Fruit fly (Drosophila melanogaster) whole organism, embryonic: ENCODE results near the gene CG43293.

Experiments
- ATbp ChIP-seq: fragments of 200-800 bp; sonication (Bioruptor generic); optimal IDR thresholded peaks from 2 replicates; lab custom pipeline; 2017; ENCODE audit warnings: missing biosample characterization, mild to moderate bottlenecking, missing genetic modification characterization, missing genetic modification reagents
- CG10543 ChIP-seq: fragments of 200-800 bp; sonication (Bioruptor generic); optimal IDR thresholded peaks from 3 replicates; lab custom pipeline; 2017; ENCODE audit warnings: missing biosample characterization, mild to moderate bottlenecking, missing genetic modification characterization, moderate library complexity
- CG11560 ChIP-seq: fragments of 200-800 bp; sonication (Bioruptor generic); IDR thresholded peaks from 3 replicates; pipeline ENCODE4 v1.3.6; 2022; ENCODE audit warnings: missing biosample characterization, missing genetic modification characterization
- CG12155 ChIP-seq: fragments of 200-800 bp; sonication (Bioruptor generic); optimal IDR thresholded peaks from 3 replicates; lab custom pipeline; 2016; ENCODE audit warnings: missing biosample characterization, missing genetic modification characterization
- CG14014 ChIP-seq: fragments of 200-800 bp; sonication (Bioruptor generic); IDR thresholded peaks from 2 replicates; pipeline ENCODE4 v1.3.6; 2022; ENCODE audit warnings: missing biosample characterization, missing genetic modification characterization
- CG14667 ChIP-seq: fragments of 200-800 bp; sonication (Bioruptor generic); IDR thresholded peaks from 2 replicates; pipeline ENCODE4 v1.3.6; 2022; ENCODE audit warnings: missing biosample characterization, missing genetic modification characterization
- CG17385 ChIP-seq: fragments of 200-800 bp; sonication (Bioruptor generic); optimal IDR thresholded peaks from 3 replicates; lab custom pipeline; 2018; ENCODE audit warnings: missing biosample characterization, mild to moderate bottlenecking, missing genetic modification characterization
- CG17912 ChIP-seq: fragments of 200-800 bp; sonication (Bioruptor generic); optimal IDR thresholded peaks from 2 replicates; lab custom pipeline; 2018; ENCODE audit warnings: missing biosample characterization, mild to moderate bottlenecking, missing genetic modification characterization
- CG2129 ChIP-seq: fragments of 200-800 bp; sonication (Bioruptor generic); IDR thresholded peaks from 2 replicates; pipeline ENCODE4 v1.3.6; 2022; ENCODE audit warnings: missing biosample characterization, missing genetic modification characterization; ENCODE audit not compliant: partially characterized antibody
- CG30431 ChIP-seq: fragments of 200-800 bp; sonication (Bioruptor generic); optimal IDR thresholded peaks from 2 replicates; lab custom pipeline; 2017; ENCODE audit warnings: missing biosample characterization, missing genetic modification characterization
- CG34376 ChIP-seq: fragments of 200-800 bp; sonication (Bioruptor generic); optimal IDR thresholded peaks from 2 replicates; lab custom pipeline; 2018; ENCODE audit warnings: missing biosample characterization, mild to moderate bottlenecking, missing genetic modification characterization
- CG4360 ChIP-seq: fragments of 200-800 bp; sonication (Bioruptor generic); IDR thresholded peaks from 2 replicates; pipeline ENCODE4 v1.3.6; 2022; ENCODE audit warnings: missing biosample characterization, missing genetic modification characterization
- CG4854 ChIP-seq: fragments of 200-800 bp; sonication (Bioruptor generic); optimal IDR thresholded peaks from 2 replicates; lab custom pipeline; 2016; ENCODE audit warnings: missing biosample characterization, missing genetic modification characterization, inconsistent platforms
- CG6791 ChIP-seq: fragments of 200-800 bp; sonication (Bioruptor generic); IDR thresholded peaks from 3 replicates; pipeline ENCODE4 v1.3.6; 2022; ENCODE audit warnings: missing biosample characterization, missing genetic modification characterization; ENCODE audit not compliant: partially characterized antibody
- CG7839 ChIP-seq: fragments of 200-800 bp; sonication (Bioruptor generic); optimal IDR thresholded peaks from 3 replicates; lab custom pipeline; 2018; ENCODE audit warnings: missing biosample characterization, mild to moderate bottlenecking, missing genetic modification characterization, moderate library complexity
- CG7963 ChIP-seq: fragments of 200-800 bp; sonication (Bioruptor generic); IDR thresholded peaks from 3 replicates; pipeline ENCODE4 v1.3.6; 2022; ENCODE audit warnings: missing biosample characterization, missing genetic modification characterization; ENCODE audit not compliant: partially characterized antibody
- CkIIα-i1 ChIP-seq: fragments of 200-800 bp; sonication (Bioruptor generic); IDR thresholded peaks from 2 replicates; pipeline ENCODE4 v1.3.6; 2022; ENCODE audit warnings: missing biosample characterization, missing genetic modification characterization
- Deaf1 ChIP-seq: fragments of 200-800 bp; optimal IDR thresholded peaks from 3 replicates; lab custom pipeline; 2019; ENCODE audit warnings: missing biosample characterization, mild to moderate bottlenecking, missing genetic modification characterization, moderate library complexity
- Dfd ChIP-seq, 2 experiments: fragments of >200 bp; optimal IDR thresholded peaks; 2 replicates each; lab custom pipeline; 2017; ENCODE audit warnings: missing biosample characterization in 2 of 2, missing genetic modification characterization in 2 of 2
- Fer1 ChIP-seq: fragments of 200-800 bp; sonication (Bioruptor generic); optimal IDR thresholded peaks from 2 replicates; lab custom pipeline; 2017; ENCODE audit warnings: missing biosample characterization, mild to moderate bottlenecking, missing genetic modification characterization
- HHEX ChIP-seq: fragments of 200-800 bp; sonication (Bioruptor generic); optimal IDR thresholded peaks from 3 replicates; lab custom pipeline; 2017; ENCODE audit warnings: missing biosample characterization, mild to moderate bottlenecking, missing genetic modification characterization, missing genetic modification reagents
- HLHmδ ChIP-seq: fragments of 200-800 bp; sonication (Bioruptor generic); optimal IDR thresholded peaks from 2 replicates; lab custom pipeline; 2018; ENCODE audit warnings: missing biosample characterization, mild to moderate bottlenecking, missing genetic modification characterization, moderate library complexity
- HmgD ChIP-seq: fragments of 200-800 bp; sonication (Bioruptor generic); optimal IDR thresholded peaks from 3 replicates; lab custom pipeline; 2016; ENCODE audit warnings: missing biosample characterization, missing genetic modification characterization
- Hr78 ChIP-seq, 2 experiments: fragments of 200-800 bp in 1 of 2; fragments of >200 bp in 1 of 2; sonication (Bioruptor generic) in 1 of 2; optimal IDR thresholded peaks; 2 replicates each; lab custom pipeline; 2017 to 2019; ENCODE audit warnings: missing biosample characterization in 2 of 2, missing genetic modification characterization in 2 of 2, mild to moderate bottlenecking in 1 of 2, moderate library complexity in 1 of 2
- Kr ChIP-seq: fragments of 200-800 bp; sonication (Bioruptor generic); optimal IDR thresholded peaks from 2 replicates; lab custom pipeline; 2017; ENCODE audit warnings: missing biosample characterization, mild to moderate bottlenecking, missing genetic modification characterization
- Lpt ChIP-seq: fragments of >200 bp; optimal IDR thresholded peaks from 2 replicates; lab custom pipeline; 2018; ENCODE audit warnings: missing biosample characterization, missing genetic modification characterization
- Rfx ChIP-seq: fragments of 200-800 bp; sonication (Bioruptor generic); IDR thresholded peaks from 2 replicates; pipeline ENCODE4 v1.3.6; 2022; ENCODE audit warnings: missing biosample characterization, missing genetic modification characterization
- Side ChIP-seq: fragments of 200-800 bp; sonication (Bioruptor generic); optimal IDR thresholded peaks from 2 replicates; lab custom pipeline; 2016; ENCODE audit warnings: missing biosample characterization, missing genetic modification characterization
- Trl ChIP-seq, 3 experiments: fragments of >200 bp in 2 of 3; fragments of 200-800 bp in 1 of 3; sonication (Bioruptor generic) in 1 of 3; optimal IDR thresholded peaks; 2 replicates in 1 of 3; 3 replicates in 2 of 3; lab custom pipeline; 2016 to 2017; ENCODE audit warnings: missing biosample characterization in 1 of 3, missing genetic modification characterization in 1 of 3
- abd-A ChIP-seq: fragments of 200-800 bp; sonication (Bioruptor generic); optimal IDR thresholded peaks from 3 replicates; lab custom pipeline; 2019; ENCODE audit warnings: missing biosample characterization, mild to moderate bottlenecking, missing genetic modification characterization, moderate library complexity
- cato ChIP-seq: fragments of 200-800 bp; sonication (Bioruptor generic); optimal IDR thresholded peaks from 2 replicates; lab custom pipeline; 2016; ENCODE audit warnings: missing biosample characterization, missing genetic modification characterization, borderline replicate concordance
- cg ChIP-seq: fragments of 200-800 bp; sonication (Bioruptor generic); optimal IDR thresholded peaks from 3 replicates; lab custom pipeline; 2019; ENCODE audit warnings: missing biosample characterization, mild to moderate bottlenecking, missing genetic modification characterization, moderate library complexity
- chinmo ChIP-seq: fragments of 200-800 bp; sonication (Bioruptor generic); IDR thresholded peaks from 4 replicates; pipeline ENCODE4 v1.3.6; 2022; ENCODE audit warnings: missing biosample characterization, missing genetic modification characterization; ENCODE audit not compliant: partially characterized antibody
- cwo ChIP-seq: fragments of 200-800 bp; sonication (Bioruptor generic); optimal IDR thresholded peaks from 3 replicates; lab custom pipeline; 2017; ENCODE audit warnings: missing biosample characterization, missing genetic modification characterization, mild to moderate bottlenecking, moderate library complexity, missing genetic modification reagents
- dan ChIP-seq: fragments of 200-800 bp; sonication (Bioruptor generic); IDR thresholded peaks from 2 replicates; pipeline ENCODE4 v1.3.6; 2022; ENCODE audit warnings: missing biosample characterization, missing genetic modification characterization
- dmrt11E ChIP-seq: fragments of 200-800 bp; sonication (Bioruptor generic); optimal IDR thresholded peaks from 3 replicates; lab custom pipeline; 2018; ENCODE audit warnings: missing biosample characterization, mild to moderate bottlenecking, missing genetic modification characterization, moderate library complexity
- dysf ChIP-seq: fragments of 200-800 bp; sonication (Bioruptor generic); IDR thresholded peaks from 3 replicates; pipeline ENCODE4 v1.3.6; 2022; ENCODE audit warnings: missing biosample characterization, missing genetic modification characterization
- esg ChIP-seq: fragments of 200-800 bp; sonication (Bioruptor generic); conservative IDR thresholded peaks from 2 replicates; pipeline ENCODE4 v1.3.6; 2022; ENCODE audit warnings: missing biosample characterization, missing genetic modification characterization
- eve ChIP-seq, 2 experiments: fragments of >200 bp; optimal IDR thresholded peaks; 2 replicates each; lab custom pipeline; 2017; ENCODE audit warnings: missing biosample characterization in 2 of 2, missing genetic modification characterization in 2 of 2
- gsb-n ChIP-seq: fragments of 200-800 bp; sonication (Bioruptor generic); optimal IDR thresholded peaks from 3 replicates; lab custom pipeline; 2018; ENCODE audit warnings: missing biosample characterization, mild to moderate bottlenecking, missing genetic modification characterization
- her ChIP-seq: fragments of 200-800 bp; sonication (Bioruptor generic); optimal IDR thresholded peaks from 2 replicates; lab custom pipeline; 2016; ENCODE audit warnings: missing biosample characterization, missing genetic modification characterization
- hth ChIP-seq: fragments of >200 bp; optimal IDR thresholded peaks from 2 replicates; lab custom pipeline; 2017; ENCODE audit warnings: inconsistent platforms
- otp ChIP-seq: fragments of 200-800 bp; sonication (Bioruptor generic); IDR thresholded peaks from 3 replicates; pipeline ENCODE4, ENCODE4 v1.3.6; 2022; ENCODE audit warnings: missing biosample characterization, missing genetic modification characterization
- salm ChIP-seq: fragments of 200-800 bp; sonication (Bioruptor generic); optimal IDR thresholded peaks from 2 replicates; lab custom pipeline; 2018; ENCODE audit warnings: missing biosample characterization, mild to moderate bottlenecking, missing genetic modification characterization
- sisA ChIP-seq: fragments of 200-800 bp; sonication (Bioruptor generic); IDR thresholded peaks from 2 replicates; pipeline ENCODE4 v1.3.6; 2022; ENCODE audit warnings: missing biosample characterization, missing genetic modification characterization
- slbo ChIP-seq: fragments of 200-800 bp; sonication (Bioruptor generic); IDR thresholded peaks from 2 replicates; pipeline ENCODE4 v1.3.6; 2022; ENCODE audit warnings: missing biosample characterization, missing genetic modification characterization
- sna ChIP-seq: fragments of 200-800 bp; sonication (Bioruptor generic); IDR thresholded peaks from 2 replicates; pipeline ENCODE4 v1.3.6; 2022; ENCODE audit warnings: missing biosample characterization, missing genetic modification characterization; ENCODE audit not compliant: partially characterized antibody
- stwl ChIP-seq: fragments of 200-800 bp; sonication (Bioruptor generic); optimal IDR thresholded peaks from 3 replicates; lab custom pipeline; 2018; ENCODE audit warnings: missing biosample characterization, mild to moderate bottlenecking, missing genetic modification characterization, moderate library complexity
- toy ChIP-seq: fragments of 200-800 bp; sonication (Bioruptor generic); IDR thresholded peaks from 2 replicates; pipeline ENCODE4 v1.3.6; 2022; ENCODE audit warnings: missing biosample characterization, missing genetic modification characterization
- tx ChIP-seq: fragments of 200-800 bp; sonication (Bioruptor generic); optimal IDR thresholded peaks from 2 replicates; lab custom pipeline; 2016; ENCODE audit warnings: missing biosample characterization, missing genetic modification characterization
- unpg ChIP-seq: fragments of 200-800 bp; sonication (Bioruptor generic); optimal IDR thresholded peaks from 3 replicates; lab custom pipeline; 2018; ENCODE audit warnings: missing biosample characterization, mild to moderate bottlenecking, missing genetic modification characterization, moderate library complexity

The CG43293 gene

dm6 chr3L:6216787-6217078, 31.7 kb downstream of the CG43293 start:
- no peak for TF ChIP-seq hth (lab: Kevin White, UChicago)
- TF ChIP-seq eve (GFP tag; optimal IDR thresholded peaks at IDR 0.05; lab: Kevin White, UChicago): no peak
- TF ChIP-seq esg: no peak
- no peak for TF ChIP-seq otp (GFP tag; lab: Robert Waterston, UW)
- no peak for TF ChIP-seq HHEX (GFP tag; lab: Kevin White, UChicago)
- no peak for TF ChIP-seq Fer1
- TF ChIP-seq dan (GFP tag; lab: Robert Waterston, UW): no peak
- no peak for TF ChIP-seq CG7839 (tag; lab: Kevin White, UChicago)
- no peak for TF ChIP-seq CG14667 (GFP tag; lab: Robert Waterston, UW)
- no peak for TF ChIP-seq cwo (GFP tag; lab: Kevin White, UChicago)
- no peak for TF ChIP-seq CG11560
- no peak for TF ChIP-seq CG2129 (GFP tag; lab: Robert Waterston, UW)
- TF ChIP-seq CG6791 (GFP tag; lab: Robert Waterston, UW): peak; percentile 34; the same call in 1 of the 3 replicates
- no peak for TF ChIP-seq sna (GFP tag; lab: Robert Waterston, UW)
- TF ChIP-seq salm (tag; lab: Kevin White, UChicago): no peak
- TF ChIP-seq CG30431 (GFP tag; lab: Kevin White, UChicago): no peak
- TF ChIP-seq CG17912 (GFP tag; lab: Kevin White, UChicago): no peak
- TF ChIP-seq cg (GFP tag; lab: Kevin White, UChicago): peak; percentile 22
- no peak for TF ChIP-seq CG12155 (GFP tag; lab: Kevin White, UChicago)
- TF ChIP-seq dmrt11E (tag; lab: Kevin White, UChicago): no peak
- TF ChIP-seq CG4854: no peak
- TF ChIP-seq Dfd (GFP tag; optimal IDR thresholded peaks at IDR 0.05; lab: Kevin White, UChicago): no peak
- TF ChIP-seq Lpt (GFP tag; lab: Kevin White, UChicago): no peak
- TF ChIP-seq dysf (GFP tag; lab: Robert Waterston, UW): no peak
- TF ChIP-seq gsb-n (tag; lab: Kevin White, UChicago): no peak
- 0 out of 4 replicates have a peak, but pooled peaks have one; percentile 18 for TF ChIP-seq chinmo (GFP tag; lab: Robert Waterston, UW)
- TF ChIP-seq CG7963 (GFP tag; lab: Robert Waterston, UW): no peak
- no peak for TF ChIP-seq HLHmδ (GFP tag; lab: Kevin White, UChicago)
- TF ChIP-seq CkIIα-i1 (GFP tag; lab: Robert Waterston, UW): no peak
- no peak for TF ChIP-seq slbo (GFP tag; lab: Robert Waterston, UW)
- TF ChIP-seq CG17385 (GFP tag; lab: Kevin White, UChicago): no peak
- TF ChIP-seq Rfx (GFP tag; lab: Robert Waterston, UW): no peak
- TF ChIP-seq CG34376 (GFP tag; lab: Kevin White, UChicago): peak; percentile 11
- no peak for TF ChIP-seq stwl (tag; lab: Kevin White, UChicago)
- no peak for TF ChIP-seq toy (GFP tag; lab: Robert Waterston, UW)
- TF ChIP-seq ATbp: no peak
- no peak for TF ChIP-seq Hr78 (GFP tag; optimal IDR thresholded peaks at IDR 0.05; lab: Kevin White, UChicago)
- TF ChIP-seq Side (GFP tag; lab: Kevin White, UChicago): no peak
- no peak for TF ChIP-seq CG14014 (GFP tag; lab: Robert Waterston, UW)
- no peak for TF ChIP-seq tx (GFP tag; lab: Kevin White, UChicago)
- peak; percentile 35 for TF ChIP-seq Deaf1 (tag; lab: Kevin White, UChicago)
- TF ChIP-seq CG10543 (GFP tag; lab: Kevin White, UChicago): peak; percentile 4
- no peak for TF ChIP-seq Trl (optimal IDR thresholded peaks at IDR 0.05; lab: Kevin White, UChicago)
- TF ChIP-seq Trl (GFP tag; optimal IDR thresholded peaks at IDR 0.05; lab: Kevin White, UChicago): no peak
- TF ChIP-seq abd-A (tag; lab: Kevin White, UChicago): no peak
- TF ChIP-seq unpg (GFP tag; lab: Kevin White, UChicago): no peak
- peak; percentile 35 for TF ChIP-seq Kr
- TF ChIP-seq cato (GFP tag; lab: Kevin White, UChicago): no peak
- TF ChIP-seq HmgD (GFP tag; lab: Kevin White, UChicago): no peak
- peak; percentile 33; the same call in 1 of the 2 replicates for TF ChIP-seq CG4360 (GFP tag; lab: Robert Waterston, UW)
- no peak for TF ChIP-seq her
- no peak for TF ChIP-seq sisA
